Worm (Caenorhabditis elegans) whole organism, mixed stage, embryonic: ENCODE data around the gene T07F10.3.

Source experiments
- blmp-1 ChIP-seq: fragments of 150-350 bp; optimal IDR thresholded peaks from 2 replicates; lab custom pipeline; 2014; ENCODE audit warnings: missing biosample characterization, missing genetic modification characterization
- drap-1 ChIP-seq: fragments of 200-800 bp; sonication (Bioruptor generic); optimal IDR thresholded peaks from 3 replicates; lab custom pipeline; 2018; ENCODE audit warnings: mild to moderate bottlenecking, missing genetic modification characterization, missing compliant biosample characterization
- nhr-237 ChIP-seq: fragments of 150-350 bp; optimal IDR thresholded peaks from 2 replicates; lab custom pipeline; 2014; ENCODE audit warnings: missing biosample characterization, missing genetic modification characterization
- nhr-28 ChIP-seq: fragments of 150-350 bp; optimal IDR thresholded peaks from 2 replicates; lab custom pipeline; 2014; ENCODE audit warnings: missing biosample characterization, missing genetic modification characterization
- pha-4 ChIP-seq: fragments of 150-350 bp; optimal IDR thresholded peaks from 2 replicates; lab custom pipeline; 2018; ENCODE audit warnings: missing biosample characterization, missing genetic modification reagents, missing genetic modification characterization
- snpc-4 ChIP-seq: fragments of 150-350 bp; optimal IDR thresholded peaks from 2 replicates; lab custom pipeline; 2014; ENCODE audit warnings: missing biosample characterization, missing genetic modification characterization
- tbx-8 ChIP-seq: fragments of 200-800 bp; sonication (Bioruptor generic); optimal IDR thresholded peaks from 2 replicates; lab custom pipeline; 2018; ENCODE audit warnings: mild to moderate bottlenecking, missing genetic modification characterization, moderate library complexity, missing compliant biosample characterization
- unc-39 ChIP-seq: fragments of 150-350 bp; optimal IDR thresholded peaks from 2 replicates; lab custom pipeline; 2014; ENCODE audit warnings: missing biosample characterization, missing genetic modification characterization
- unc-62 ChIP-seq: fragments of 150-350 bp; optimal IDR thresholded peaks from 2 replicates; lab custom pipeline; 2014; ENCODE audit warnings: missing biosample characterization, missing genetic modification reagents, missing genetic modification characterization
- ztf-11 ChIP-seq: fragments of 150-350 bp; optimal IDR thresholded peaks from 2 replicates; lab custom pipeline; 2014; ENCODE audit warnings: missing biosample characterization, missing genetic modification characterization

ce11 chrV:12818486-12818885 lies 51.4 kb downstream of the T07F10.3 start:
- no peak for TF ChIP-seq snpc-4 (tag; lab: Kevin White, UChicago)
- no peak for TF ChIP-seq drap-1 (GFP tag; lab: Kevin White, UChicago)
- TF ChIP-seq ztf-11 (tag; lab: Kevin White, UChicago): no peak
- TF ChIP-seq pha-4: no peak
- no peak for TF ChIP-seq blmp-1 (tag; lab: Kevin White, UChicago)
- TF ChIP-seq unc-39 (tag; lab: Kevin White, UChicago): no peak
- TF ChIP-seq unc-62 (GFP tag; lab: Kevin White, UChicago): no peak
- TF ChIP-seq tbx-8: no peak
- no peak for TF ChIP-seq nhr-28 (tag; lab: Kevin White, UChicago)
- TF ChIP-seq nhr-237 (tag; lab: Kevin White, UChicago): no peak
